Fruit fly (Drosophila melanogaster) S2 (cell line): ENCODE results near the gene dysc.

ENCODE experiments used
- CG8478 ChIP-seq: fragments of >200 bp; optimal IDR thresholded peaks from 2 replicates; lab custom pipeline; 2018
- CTCF ChIP-seq, 2 experiments: fragments of >200 bp; optimal IDR thresholded peaks; 2 replicates each; lab custom pipeline; 2018

- TF ChIP-seq CG8478 (no peak), CTCF (optimal IDR thresholded peaks at IDR 0.05; lab: Kevin White, UChicago) (no peak)
These were observed 18.5 kb downstream of the dysc start for dm6 chr3L:13884460-13885056.
